Worm (Caenorhabditis elegans) whole organism, midembryonic: ENCODE data around the gene T27A8.2.

Experiments used
- T22C8.4 ChIP-seq: fragments of 200-800 bp; sonication (Bioruptor generic); IDR thresholded peaks from 2 replicates; pipeline ENCODE4 v1.3.6; 2022; ENCODE audit warnings: missing genetic modification characterization, missing compliant biosample characterization
- cog-1 ChIP-seq: sonication (generic microtip); optimal IDR thresholded peaks from 2 replicates; lab custom pipeline; 2016; ENCODE audit warnings: missing genetic modification characterization, missing compliant biosample characterization
- flt-1 ChIP-seq: fragments of 200-800 bp; sonication (Bioruptor generic); IDR thresholded peaks from 2 replicates; pipeline ENCODE4 v1.3.6; 2022; ENCODE audit warnings: missing genetic modification characterization, missing compliant biosample characterization
- klf-2 ChIP-seq: fragments of 200-800 bp; sonication (Bioruptor generic); conservative IDR thresholded peaks from 2 replicates; pipeline ENCODE4 v1.3.6; 2022; ENCODE audit warnings: missing genetic modification reagents, missing genetic modification characterization, missing compliant biosample characterization
- med-1 ChIP-seq: sonication (generic microtip); optimal IDR thresholded peaks from 2 replicates; lab custom pipeline; 2017; ENCODE audit warnings: missing genetic modification characterization, mild to moderate bottlenecking, missing compliant biosample characterization, antibody characterized with exemption, missing genetic modification reagents; ENCODE audit not compliant: insufficient read depth
- ref-1 ChIP-seq: fragments of 200-800 bp; sonication (Bioruptor generic); conservative IDR thresholded peaks from 2 replicates; pipeline ENCODE4 v1.3.6; 2022; ENCODE audit warnings: missing genetic modification reagents, missing genetic modification characterization, missing compliant biosample characterization
- ztf-29 ChIP-seq: fragments of 200-800 bp; sonication (Bioruptor generic); IDR thresholded peaks from 2 replicates; pipeline ENCODE4 v1.3.6; 2022; ENCODE audit warnings: missing genetic modification reagents, missing genetic modification characterization, missing compliant biosample characterization

ce11 chrX:16103396-16103795, 44.7 kb upstream of the T27A8.2 start, which contains the start of gene ZK1073.2:
- TF ChIP-seq cog-1 (tag; lab: Kevin White, UChicago) (no peak), klf-2 (GFP tag; lab: Robert Waterston, UW) (no peak), flt-1 (GFP tag; lab: Robert Waterston, UW) (no peak), T22C8.4 (no peak), med-1 (GFP tag; lab: Kevin White, UChicago) (no peak), ref-1 (GFP tag; lab: Robert Waterston, UW) (no peak), ztf-29 (no peak)
